Fruit fly (Drosophila melanogaster) whole organism, embryonic: Measurements from ENCODE around the gene soti.

ENCODE experiments used
- Adf1 ChIP-seq: fragments of 200-800 bp; sonication (Bioruptor generic); IDR thresholded peaks from 2 replicates; pipeline ENCODE4 v1.3.6; 2022; ENCODE audit warnings: missing biosample characterization, missing genetic modification characterization
- Atf3 ChIP-seq: fragments of 200-800 bp; sonication (Bioruptor generic); optimal IDR thresholded peaks from 3 replicates; lab custom pipeline; 2016; ENCODE audit warnings: missing biosample characterization, missing genetic modification characterization
- Bteb2 ChIP-seq: fragments of 200-800 bp; sonication (Bioruptor generic); optimal IDR thresholded peaks from 2 replicates; lab custom pipeline; 2016; ENCODE audit warnings: missing biosample characterization, missing genetic modification characterization
- CG10274 ChIP-seq: fragments of 200-800 bp; sonication (Bioruptor generic); optimal IDR thresholded peaks from 3 replicates; lab custom pipeline; 2017; ENCODE audit warnings: missing biosample characterization, mild to moderate bottlenecking, missing genetic modification characterization
- CG10462 ChIP-seq: fragments of 200-800 bp; sonication (Bioruptor generic); optimal IDR thresholded peaks from 2 replicates; lab custom pipeline; 2016; ENCODE audit warnings: missing biosample characterization, missing genetic modification characterization
- CG11093 ChIP-seq: fragments of 200-800 bp; sonication (Bioruptor generic); IDR thresholded peaks from 3 replicates; pipeline ENCODE4 v1.3.6; 2022; ENCODE audit warnings: missing biosample characterization, missing genetic modification characterization
- CG11247 ChIP-seq: fragments of 200-800 bp; sonication (Bioruptor generic); IDR thresholded peaks from 2 replicates; pipeline ENCODE4 v1.3.6; 2022; ENCODE audit warnings: missing biosample characterization, missing genetic modification characterization
- CG11560 ChIP-seq: fragments of 200-800 bp; sonication (Bioruptor generic); IDR thresholded peaks from 3 replicates; pipeline ENCODE4 v1.3.6; 2022; ENCODE audit warnings: missing biosample characterization, missing genetic modification characterization
- CG12942 ChIP-seq: fragments of 200-800 bp; sonication (Bioruptor generic); optimal IDR thresholded peaks from 3 replicates; lab custom pipeline; 2016; ENCODE audit warnings: missing biosample characterization, missing genetic modification characterization
- CG15269 ChIP-seq: fragments of 200-800 bp; sonication (Bioruptor generic); optimal IDR thresholded peaks from 2 replicates; lab custom pipeline; 2018; ENCODE audit warnings: missing biosample characterization, mild to moderate bottlenecking, missing genetic modification characterization, moderate library complexity
- CG15696 ChIP-seq: fragments of 200-800 bp; sonication (Bioruptor generic); optimal IDR thresholded peaks from 2 replicates; lab custom pipeline; 2019; ENCODE audit warnings: missing biosample characterization, mild to moderate bottlenecking, missing genetic modification characterization, moderate library complexity
- CG17186 ChIP-seq: fragments of 200-800 bp; sonication (Bioruptor generic); optimal IDR thresholded peaks from 3 replicates; lab custom pipeline; 2017; ENCODE audit warnings: missing biosample characterization, missing genetic modification reagents, missing genetic modification characterization
- CG17912 ChIP-seq: fragments of 200-800 bp; sonication (Bioruptor generic); optimal IDR thresholded peaks from 2 replicates; lab custom pipeline; 2018; ENCODE audit warnings: missing biosample characterization, mild to moderate bottlenecking, missing genetic modification characterization
- CG2199 ChIP-seq: fragments of 200-800 bp; sonication (Bioruptor generic); IDR thresholded peaks from 3 replicates; pipeline ENCODE4 v1.3.6; 2022; ENCODE audit warnings: missing biosample characterization, missing genetic modification characterization
- CG30403 ChIP-seq: fragments of 200-800 bp; sonication (Bioruptor generic); optimal IDR thresholded peaks from 3 replicates; lab custom pipeline; 2016; ENCODE audit warnings: missing biosample characterization, missing genetic modification characterization
- CG3163 ChIP-seq: fragments of 200-800 bp; sonication (Bioruptor generic); optimal IDR thresholded peaks from 3 replicates; lab custom pipeline; 2016; ENCODE audit warnings: missing biosample characterization, missing genetic modification characterization
- CG4360 ChIP-seq: fragments of 200-800 bp; sonication (Bioruptor generic); IDR thresholded peaks from 2 replicates; pipeline ENCODE4 v1.3.6; 2022; ENCODE audit warnings: missing biosample characterization, missing genetic modification characterization
- CG6854 ChIP-seq: fragments of 200-800 bp; sonication (Bioruptor generic); optimal IDR thresholded peaks from 3 replicates; lab custom pipeline; 2017; ENCODE audit warnings: missing biosample characterization, mild to moderate bottlenecking, missing genetic modification characterization
- CG8281 ChIP-seq: fragments of 200-800 bp; sonication (Bioruptor generic); optimal IDR thresholded peaks from 2 replicates; lab custom pipeline; 2018; ENCODE audit warnings: missing biosample characterization, mild to moderate bottlenecking, missing genetic modification characterization, moderate library complexity
- CG9797 ChIP-seq: fragments of 200-800 bp; sonication (Bioruptor generic); optimal IDR thresholded peaks from 3 replicates; lab custom pipeline; 2018; ENCODE audit warnings: missing biosample characterization, mild to moderate bottlenecking, missing genetic modification characterization
- E2f1 ChIP-seq: fragments of 200-800 bp; sonication (Bioruptor generic); IDR thresholded peaks from 2 replicates; pipeline ENCODE4 v1.3.6; 2022; ENCODE audit warnings: missing biosample characterization, missing genetic modification characterization
- HLH4C ChIP-seq: fragments of 200-800 bp; sonication (Bioruptor generic); IDR thresholded peaks from 3 replicates; pipeline ENCODE4 v1.3.6; 2022; ENCODE audit warnings: missing biosample characterization, missing genetic modification characterization; ENCODE audit not compliant: partially characterized antibody
- HmgD ChIP-seq: fragments of 200-800 bp; sonication (Bioruptor generic); optimal IDR thresholded peaks from 3 replicates; lab custom pipeline; 2016; ENCODE audit warnings: missing biosample characterization, missing genetic modification characterization
- Hmr ChIP-seq: fragments of 200-800 bp; sonication (Bioruptor generic); optimal IDR thresholded peaks from 3 replicates; lab custom pipeline; 2017; ENCODE audit warnings: mild to moderate bottlenecking, missing biosample characterization, missing genetic modification reagents, missing genetic modification characterization
- Lpt ChIP-seq: fragments of >200 bp; optimal IDR thresholded peaks from 2 replicates; lab custom pipeline; 2018; ENCODE audit warnings: missing biosample characterization, missing genetic modification characterization
- Meics ChIP-seq: fragments of 200-800 bp; sonication (Bioruptor generic); optimal IDR thresholded peaks from 2 replicates; lab custom pipeline; 2017; ENCODE audit warnings: missing biosample characterization, mild to moderate bottlenecking, missing genetic modification characterization
- Mes4 ChIP-seq: fragments of 200-800 bp; sonication (Bioruptor generic); optimal IDR thresholded peaks from 2 replicates; lab custom pipeline; 2016; ENCODE audit warnings: missing biosample characterization, missing genetic modification characterization
- Rx ChIP-seq: fragments of 200-800 bp; sonication (Bioruptor generic); IDR thresholded peaks from 2 replicates; pipeline ENCODE4 v1.3.6; 2022; ENCODE audit warnings: missing biosample characterization, missing genetic modification characterization
- Sox102F ChIP-seq: fragments of 200-800 bp; sonication (Bioruptor generic); optimal IDR thresholded peaks from 2 replicates; lab custom pipeline; 2018; ENCODE audit warnings: missing biosample characterization, mild to moderate bottlenecking, missing genetic modification characterization, moderate library complexity
- Ssrp ChIP-seq: fragments of 200-800 bp; sonication (Bioruptor generic); optimal IDR thresholded peaks from 2 replicates; lab custom pipeline; 2018; ENCODE audit warnings: missing biosample characterization, mild to moderate bottlenecking, missing genetic modification characterization, moderate library complexity
- ab ChIP-seq: fragments of 200-800 bp; sonication (Bioruptor generic); optimal IDR thresholded peaks from 2 replicates; lab custom pipeline; 2016; ENCODE audit warnings: missing biosample characterization, missing genetic modification characterization
- ap ChIP-seq: fragments of 200-800 bp; sonication (Bioruptor generic); IDR thresholded peaks from 2 replicates; pipeline ENCODE4 v1.3.6; 2022; ENCODE audit warnings: missing biosample characterization, missing genetic modification characterization
- cg ChIP-seq: fragments of 200-800 bp; sonication (Bioruptor generic); optimal IDR thresholded peaks from 3 replicates; lab custom pipeline; 2019; ENCODE audit warnings: missing biosample characterization, mild to moderate bottlenecking, missing genetic modification characterization, moderate library complexity
- crc ChIP-seq: fragments of 200-800 bp; sonication (Bioruptor generic); optimal IDR thresholded peaks from 2 replicates; lab custom pipeline; 2016; ENCODE audit warnings: missing biosample characterization, missing genetic modification characterization
- crp ChIP-seq, 2 experiments: fragments of 200-800 bp; sonication (Bioruptor generic); optimal IDR thresholded peaks; 2 replicates in 1 of 2; 3 replicates in 1 of 2; lab custom pipeline; 2017; ENCODE audit warnings: missing biosample characterization in 2 of 2, missing genetic modification characterization in 2 of 2, mild to moderate bottlenecking in 1 of 2, moderate library complexity in 1 of 2
- dmrt99B ChIP-seq: fragments of 200-800 bp; sonication (Bioruptor generic); optimal IDR thresholded peaks from 2 replicates; lab custom pipeline; 2018; ENCODE audit warnings: missing biosample characterization, mild to moderate bottlenecking, missing genetic modification characterization, moderate library complexity
- en ChIP-seq: fragments of 200-800 bp; sonication (Bioruptor generic); optimal IDR thresholded peaks from 2 replicates; lab custom pipeline; 2016; ENCODE audit warnings: missing biosample characterization, missing genetic modification characterization
- gcm2 ChIP-seq: fragments of 200-800 bp; sonication (Bioruptor generic); optimal IDR thresholded peaks from 2 replicates; lab custom pipeline; 2016; ENCODE audit warnings: missing biosample characterization, missing genetic modification characterization
- grn ChIP-seq: fragments of 200-800 bp; sonication (Bioruptor generic); optimal IDR thresholded peaks from 3 replicates; lab custom pipeline; 2017; ENCODE audit warnings: missing biosample characterization, missing genetic modification characterization
- h ChIP-seq: fragments of >200 bp; optimal IDR thresholded peaks from 2 replicates; lab custom pipeline; 2017
- nau ChIP-seq: fragments of 200-800 bp; sonication (Bioruptor generic); optimal IDR thresholded peaks from 3 replicates; lab custom pipeline; 2017; ENCODE audit warnings: missing biosample characterization, mild to moderate bottlenecking, missing genetic modification characterization, missing genetic modification reagents
- nerfin-2 ChIP-seq: fragments of 200-800 bp; sonication (Bioruptor generic); IDR thresholded peaks from 2 replicates; pipeline ENCODE4 v1.3.6; 2022; ENCODE audit warnings: missing biosample characterization, missing genetic modification characterization; ENCODE audit not compliant: partially characterized antibody
- org-1 ChIP-seq: fragments of 200-800 bp; sonication (Bioruptor generic); optimal IDR thresholded peaks from 2 replicates; lab custom pipeline; 2017; ENCODE audit warnings: missing biosample characterization, missing genetic modification characterization
- pum ChIP-seq: fragments of 200-800 bp; sonication (Bioruptor generic); optimal IDR thresholded peaks from 2 replicates; lab custom pipeline; 2016; ENCODE audit warnings: missing biosample characterization, missing genetic modification characterization
- salm ChIP-seq: fragments of 200-800 bp; sonication (Bioruptor generic); optimal IDR thresholded peaks from 2 replicates; lab custom pipeline; 2018; ENCODE audit warnings: missing biosample characterization, mild to moderate bottlenecking, missing genetic modification characterization
- slp2 ChIP-seq: fragments of 200-800 bp; sonication (Bioruptor generic); optimal IDR thresholded peaks from 2 replicates; lab custom pipeline; 2016; ENCODE audit warnings: missing biosample characterization, missing genetic modification characterization
- sna ChIP-seq: fragments of 200-800 bp; sonication (Bioruptor generic); IDR thresholded peaks from 2 replicates; pipeline ENCODE4 v1.3.6; 2022; ENCODE audit warnings: missing biosample characterization, missing genetic modification characterization; ENCODE audit not compliant: partially characterized antibody
- sob ChIP-seq: fragments of 200-800 bp; sonication (Bioruptor generic); IDR thresholded peaks from 2 replicates; pipeline ENCODE4 v1.3.6; 2022; ENCODE audit warnings: missing biosample characterization, missing genetic modification characterization
- unpg ChIP-seq: fragments of 200-800 bp; sonication (Bioruptor generic); optimal IDR thresholded peaks from 3 replicates; lab custom pipeline; 2018; ENCODE audit warnings: missing biosample characterization, mild to moderate bottlenecking, missing genetic modification characterization, moderate library complexity
- usp ChIP-seq: fragments of >200 bp; optimal IDR thresholded peaks from 2 replicates; lab custom pipeline; 2017; ENCODE audit warnings: missing biosample characterization, missing genetic modification characterization
- vnd ChIP-seq: fragments of 200-800 bp; sonication (Bioruptor generic); IDR thresholded peaks from 3 replicates; pipeline ENCODE4 v1.3.6; 2022; ENCODE audit warnings: missing biosample characterization, missing genetic modification characterization; ENCODE audit not compliant: partially characterized antibody
- wek ChIP-seq: fragments of 200-800 bp; sonication (Bioruptor generic); optimal IDR thresholded peaks from 3 replicates; lab custom pipeline; 2018; ENCODE audit warnings: missing biosample characterization, mild to moderate bottlenecking, missing genetic modification characterization, moderate library complexity

Gene soti

DNA sequence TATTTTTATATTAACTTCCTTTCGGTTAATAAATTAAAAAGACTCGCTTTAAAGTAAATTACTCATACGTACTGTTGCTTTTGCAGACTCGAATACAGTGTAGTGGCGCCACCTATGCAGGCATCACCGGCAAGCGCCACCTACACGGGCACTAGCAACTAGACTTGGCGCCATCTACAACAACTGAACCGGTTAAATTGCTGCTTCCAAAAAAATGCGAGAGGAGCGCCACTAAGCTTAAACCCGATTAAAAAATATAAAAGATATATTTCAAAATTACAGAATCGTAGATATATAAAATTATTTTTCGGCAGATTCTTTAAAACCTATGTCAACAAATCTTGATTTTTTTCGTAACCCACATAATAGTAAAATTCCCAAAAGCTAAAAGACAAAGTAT is 9.8 kb upstream of the soti start (continued):
- TF ChIP-seq E2f1: peak; percentile 92
- peak; percentile 50 for TF ChIP-seq CG12942 (GFP tag; lab: Kevin White, UChicago)
- TF ChIP-seq Atf3 (GFP tag; lab: Kevin White, UChicago): peak; percentile 30
- peak; percentile 64 for TF ChIP-seq unpg
- TF ChIP-seq Mes4 (GFP tag; lab: Kevin White, UChicago): peak; percentile 39
- TF ChIP-seq nau (GFP tag; lab: Kevin White, UChicago): peak; percentile 82
- TF ChIP-seq h: no peak
- TF ChIP-seq CG2199 (GFP tag; lab: Robert Waterston, UW): peak; percentile 96
- no peak for TF ChIP-seq CG9797 (GFP tag; lab: Kevin White, UChicago)
- TF ChIP-seq CG4360 (GFP tag; lab: Robert Waterston, UW): peak; percentile 60
- TF ChIP-seq pum (GFP tag; lab: Kevin White, UChicago): peak; percentile 77
- no peak for TF ChIP-seq usp (GFP tag; lab: Kevin White, UChicago)
- peak; percentile 62 for TF ChIP-seq slp2 (GFP tag; lab: Kevin White, UChicago)
- peak; percentile 26 for TF ChIP-seq CG3163 (GFP tag; lab: Kevin White, UChicago)
- TF ChIP-seq CG15696 (tag; lab: Kevin White, UChicago): peak; percentile 95
- no peak for TF ChIP-seq vnd (GFP tag; lab: Robert Waterston, UW)
- peak; percentile 31 for TF ChIP-seq Ssrp (tag; lab: Kevin White, UChicago)
- no peak for TF ChIP-seq CG17186 (GFP tag; lab: Kevin White, UChicago)
- TF ChIP-seq CG11247 (GFP tag; lab: Robert Waterston, UW): peak; percentile 97
- no peak for TF ChIP-seq CG8281 (tag; lab: Kevin White, UChicago)
- TF ChIP-seq Meics (GFP tag; lab: Kevin White, UChicago): peak; percentile 92
- no peak for TF ChIP-seq HLH4C (GFP tag; lab: Robert Waterston, UW)
- peak; percentile 92 for TF ChIP-seq sob (GFP tag; lab: Robert Waterston, UW)
- no peak for TF ChIP-seq cg (GFP tag; lab: Kevin White, UChicago)
- peak; percentile 87 for TF ChIP-seq CG11093 (GFP tag; lab: Robert Waterston, UW)
- TF ChIP-seq HmgD (GFP tag; lab: Kevin White, UChicago): peak; percentile 84
- no peak for TF ChIP-seq gcm2 (GFP tag; lab: Kevin White, UChicago)
- peak; percentile 84 for TF ChIP-seq CG30403 (GFP tag; lab: Kevin White, UChicago)
- peak; percentile 49 for TF ChIP-seq CG15269 (tag; lab: Kevin White, UChicago)
- peak; percentile 65 for TF ChIP-seq en (GFP tag; lab: Kevin White, UChicago)
- TF ChIP-seq dmrt99B (tag; lab: Kevin White, UChicago): peak; percentile 75
- no peak for TF ChIP-seq grn (GFP tag; lab: Kevin White, UChicago)
- peak; percentile 78 for TF ChIP-seq Sox102F
- TF ChIP-seq CG11560 (tag; lab: Robert Waterston, UW): peak; percentile 79
- peak; percentile 19; the same call in 1 of the 2 replicates for TF ChIP-seq Adf1 (GFP tag; lab: Robert Waterston, UW)
- peak; percentile 20 for TF ChIP-seq CG10462 (GFP tag; lab: Kevin White, UChicago)
- TF ChIP-seq wek (GFP tag; lab: Kevin White, UChicago): peak; percentile 38
- no peak for TF ChIP-seq Lpt (GFP tag; lab: Kevin White, UChicago)
- TF ChIP-seq Rx: peak; percentile 91
- peak; percentile 65 for TF ChIP-seq ap (GFP tag; lab: Robert Waterston, UW)
- TF ChIP-seq org-1: peak; percentile 12
- peak; percentile 72 for TF ChIP-seq Hmr (GFP tag; lab: Kevin White, UChicago)
- TF ChIP-seq sna (GFP tag; lab: Robert Waterston, UW): no peak
- peak; percentile 35 for TF ChIP-seq salm (tag; lab: Kevin White, UChicago)
- TF ChIP-seq nerfin-2 (GFP tag; lab: Robert Waterston, UW): no peak
- TF ChIP-seq CG6854 (GFP tag; lab: Kevin White, UChicago): peak; percentile 34
- no peak for TF ChIP-seq ab (GFP tag; lab: Kevin White, UChicago)
- TF ChIP-seq CG10274: peak; percentile 54
- peak; percentile 9 for TF ChIP-seq crc (GFP tag; lab: Kevin White, UChicago)
- TF ChIP-seq Bteb2 (GFP tag; lab: Kevin White, UChicago): no peak
- TF ChIP-seq CG17912 (GFP tag; lab: Kevin White, UChicago): no peak
- no peak for TF ChIP-seq crp (GFP tag; optimal IDR thresholded peaks at IDR 0.05; lab: Kevin White, UChicago)
